Worm (Caenorhabditis elegans) whole organism, L4 larva: ENCODE data around the gene srz-102.

Source experiments
- arid-1 ChIP-seq: fragments of 200-800 bp; sonication (Bioruptor generic); conservative IDR thresholded peaks from 2 replicates; pipeline ENCODE4 v1.3.6; 2022; ENCODE audit warnings: missing genetic modification reagents, missing genetic modification characterization, missing compliant biosample characterization
- ceh-32 ChIP-seq: sonication (generic microtip); optimal IDR thresholded peaks from 2 replicates; lab custom pipeline; 2016; ENCODE audit warnings: mild to moderate bottlenecking, missing genetic modification characterization, missing compliant biosample characterization; ENCODE audit not compliant: poor library complexity
- dpl-1 ChIP-seq: fragments of 150-350 bp; optimal IDR thresholded peaks from 2 replicates; lab custom pipeline; 2014; ENCODE audit warnings: missing biosample characterization, missing genetic modification reagents, missing genetic modification characterization
- egl-27 ChIP-seq: sonication (generic microtip); optimal IDR thresholded peaks from 3 replicates; lab custom pipeline; 2017; ENCODE audit warnings: missing biosample characterization, missing genetic modification reagents, missing genetic modification characterization
- jun-1 ChIP-seq: fragments of 150-350 bp; optimal IDR thresholded peaks from 2 replicates; lab custom pipeline; 2014; ENCODE audit warnings: missing biosample characterization, missing genetic modification reagents, missing genetic modification characterization

ce11 chrV:16638204-16638603, 49.1 kb upstream of the srz-102 start, which contains the start of gene srw-76:
- TF ChIP-seq ceh-32 (tag; lab: Kevin White, UChicago): no peak
- TF ChIP-seq dpl-1: no peak
- TF ChIP-seq arid-1 (GFP tag; lab: Robert Waterston, UW): no peak
- TF ChIP-seq egl-27: no peak
- TF ChIP-seq jun-1: no peak
